Worm (Caenorhabditis elegans) whole organism, L1 larva: ENCODE data around the gene M163.21.

ENCODE experiments used
- F16B12.6 ChIP-seq: fragments of 150-350 bp; optimal IDR thresholded peaks from 2 replicates; lab custom pipeline; 2014; ENCODE audit warnings: missing biosample characterization, missing genetic modification characterization
- aha-1 ChIP-seq: fragments of 150-350 bp; optimal IDR thresholded peaks from 2 replicates; lab custom pipeline; 2014; ENCODE audit warnings: missing biosample characterization, missing genetic modification characterization
- alr-1 ChIP-seq: fragments of 200-800 bp; sonication (Bioruptor generic); optimal IDR thresholded peaks from 2 replicates; lab custom pipeline; 2018; ENCODE audit warnings: borderline replicate concordance, mild to moderate bottlenecking, missing genetic modification characterization, missing compliant biosample characterization
- aly-2 ChIP-seq: fragments of 150-350 bp; optimal IDR thresholded peaks from 2 replicates; lab custom pipeline; 2014; ENCODE audit warnings: missing biosample characterization, missing genetic modification characterization
- blmp-1 ChIP-seq: fragments of 150-350 bp; optimal IDR thresholded peaks from 2 replicates; lab custom pipeline; 2014; ENCODE audit warnings: missing biosample characterization, missing genetic modification characterization
- ceh-88 ChIP-seq: fragments of 200-800 bp; sonication (Bioruptor generic); IDR thresholded peaks from 2 replicates; pipeline ENCODE4 v1.3.6; 2022; ENCODE audit warnings: missing genetic modification characterization, missing compliant biosample characterization
- efl-1 ChIP-seq, 4 experiments: fragments of 150-350 bp; optimal IDR thresholded peaks in 3 of 4; peaks in 1 of 4; 1 replicate in 1 of 4; 2 replicates in 3 of 4; lab custom pipeline; 2014; ENCODE audit warnings: missing biosample characterization in 2 of 4, missing genetic modification characterization in 2 of 4, missing genetic modification reagents in 2 of 4
- egl-13 ChIP-seq: sonication (generic microtip); optimal IDR thresholded peaks from 2 replicates; lab custom pipeline; 2016; ENCODE audit warnings: missing genotype, missing genetic modification reagents, missing genetic modification characterization, missing compliant biosample characterization
- elt-3 ChIP-seq, 6 experiments: fragments of 150-350 bp in 1 of 6; sonication (generic microtip); optimal IDR thresholded peaks; 2 replicates each; lab custom pipeline; 2017 to 2018; ENCODE audit warnings: missing biosample characterization in 6 of 6, missing genetic modification characterization in 6 of 6, inconsistent platforms in 1 of 6
- ets-5 ChIP-seq: fragments of 200-800 bp; sonication (Bioruptor generic); IDR thresholded peaks from 2 replicates; pipeline ENCODE4 v1.3.6; 2022; ENCODE audit warnings: missing genetic modification characterization, missing compliant biosample characterization
- fkh-10 ChIP-seq: sonication (generic microtip); optimal IDR thresholded peaks from 2 replicates; lab custom pipeline; 2017; ENCODE audit warnings: missing biosample characterization, missing genetic modification reagents, missing genetic modification characterization
- fkh-4 ChIP-seq: sonication (generic microtip); optimal IDR thresholded peaks from 2 replicates; lab custom pipeline; 2016; ENCODE audit warnings: missing compliant biosample characterization, missing genetic modification characterization, borderline replicate concordance
- fkh-8 ChIP-seq: sonication (generic microtip); optimal IDR thresholded peaks from 2 replicates; lab custom pipeline; 2016; ENCODE audit warnings: mild to moderate bottlenecking, missing genetic modification characterization, missing compliant biosample characterization
- grh-1 ChIP-seq: fragments of 200-800 bp; sonication (Bioruptor generic); IDR thresholded peaks from 2 replicates; pipeline ENCODE4 v1.3.6; 2022; ENCODE audit warnings: missing genetic modification reagents, missing genetic modification characterization, missing compliant biosample characterization
- hlh-4 ChIP-seq: sonication (generic microtip); optimal IDR thresholded peaks from 2 replicates; lab custom pipeline; 2016; ENCODE audit warnings: mild to moderate bottlenecking, missing genetic modification characterization, missing compliant biosample characterization
- irx-1 ChIP-seq: sonication (generic microtip); optimal IDR thresholded peaks from 2 replicates; lab custom pipeline; 2016; ENCODE audit warnings: missing genetic modification characterization, missing compliant biosample characterization
- jun-1 ChIP-seq: fragments of 150-350 bp; optimal IDR thresholded peaks from 2 replicates; lab custom pipeline; 2014; ENCODE audit warnings: missing biosample characterization, missing genetic modification reagents, missing genetic modification characterization
- lin-13 ChIP-seq: fragments of 150-350 bp; optimal IDR thresholded peaks from 2 replicates; lab custom pipeline; 2014; ENCODE audit warnings: missing biosample characterization, missing genetic modification reagents, missing genetic modification characterization
- lir-3 ChIP-seq: sonication (generic microtip); optimal IDR thresholded peaks from 2 replicates; lab custom pipeline; 2016; ENCODE audit warnings: mild to moderate bottlenecking, missing genetic modification characterization, moderate library complexity, missing compliant biosample characterization; ENCODE audit not compliant: poor library complexity
- lsy-2 ChIP-seq, 2 experiments: fragments of 150-350 bp; optimal IDR thresholded peaks; 2 replicates each; lab custom pipeline; 2014; ENCODE audit warnings: missing biosample characterization in 2 of 2, missing genetic modification characterization in 2 of 2
- mef-2 ChIP-seq: fragments of 150-350 bp; optimal IDR thresholded peaks from 2 replicates; lab custom pipeline; 2014; ENCODE audit warnings: missing biosample characterization, missing genetic modification characterization
- nhr-11 ChIP-seq: fragments of 150-350 bp; optimal IDR thresholded peaks from 2 replicates; lab custom pipeline; 2014; ENCODE audit warnings: missing biosample characterization, missing genetic modification characterization
- nhr-12 ChIP-seq: sonication (generic microtip); optimal IDR thresholded peaks from 2 replicates; lab custom pipeline; 2017; ENCODE audit warnings: missing biosample characterization, missing genetic modification characterization
- nhr-237 ChIP-seq: fragments of 150-350 bp; optimal IDR thresholded peaks from 2 replicates; lab custom pipeline; 2014; ENCODE audit warnings: missing biosample characterization, missing genetic modification characterization
- nhr-28 ChIP-seq: fragments of 150-350 bp; optimal IDR thresholded peaks from 2 replicates; lab custom pipeline; 2014; ENCODE audit warnings: missing biosample characterization, missing genetic modification characterization
- nhr-77 ChIP-seq: fragments of 150-350 bp; optimal IDR thresholded peaks from 2 replicates; lab custom pipeline; 2014; ENCODE audit warnings: missing biosample characterization, missing genetic modification characterization
- nhr-84 ChIP-seq: sonication (generic microtip); optimal IDR thresholded peaks from 2 replicates; lab custom pipeline; 2017; ENCODE audit warnings: missing biosample characterization, missing genetic modification characterization
- pqm-1 ChIP-seq: sonication (generic microtip); optimal IDR thresholded peaks from 3 replicates; lab custom pipeline; 2017; ENCODE audit warnings: missing biosample characterization, missing genetic modification characterization
- snpc-4 ChIP-seq: fragments of 150-350 bp; optimal IDR thresholded peaks from 2 replicates; lab custom pipeline; 2014; ENCODE audit warnings: missing biosample characterization, missing genetic modification characterization
- snu-23 ChIP-seq: sonication (generic microtip); optimal IDR thresholded peaks from 2 replicates; lab custom pipeline; 2016; ENCODE audit warnings: missing genetic modification characterization, missing compliant biosample characterization
- sup-37 ChIP-seq: fragments of 200-800 bp; sonication (Bioruptor generic); optimal IDR thresholded peaks from 2 replicates; lab custom pipeline; 2018; ENCODE audit warnings: mild to moderate bottlenecking, missing genetic modification characterization, missing compliant biosample characterization
- tbx-2 ChIP-seq: sonication (generic microtip); optimal IDR thresholded peaks from 2 replicates; lab custom pipeline; 2016; ENCODE audit warnings: missing genetic modification characterization, missing compliant biosample characterization
- unc-130 ChIP-seq: fragments of 150-350 bp; optimal IDR thresholded peaks from 2 replicates; lab custom pipeline; 2017; ENCODE audit warnings: missing biosample characterization, missing genetic modification characterization, inconsistent platforms
- unc-86 ChIP-seq: sonication (generic microtip); optimal IDR thresholded peaks from 2 replicates; lab custom pipeline; 2016; ENCODE audit warnings: missing genetic modification characterization, missing compliant biosample characterization
- unc-98 ChIP-seq: fragments of 200-800 bp; sonication (Bioruptor generic); IDR thresholded peaks from 2 replicates; pipeline ENCODE4 v1.3.6; 2022; ENCODE audit warnings: missing genetic modification characterization, missing compliant biosample characterization
- vab-15 ChIP-seq: sonication (generic microtip); optimal IDR thresholded peaks from 2 replicates; lab custom pipeline; 2017; ENCODE audit warnings: missing genotype, mild to moderate bottlenecking, missing genetic modification characterization, missing compliant biosample characterization
- zag-1 ChIP-seq: fragments of 150-350 bp; optimal IDR thresholded peaks from 2 replicates; lab custom pipeline; 2014; ENCODE audit warnings: missing biosample characterization, missing genetic modification characterization

The M163.21 gene

ce11 chrX:14460412-14460811, 6.2 kb upstream of the M163.21 start, which contains the start of gene Y66C5A.2:
Y66C5A.2 (plus strand) TSS chrX:14460712.
- no peak for TF ChIP-seq snpc-4 (tag; lab: Kevin White, UChicago)
- TF ChIP-seq lir-3 (tag; lab: Kevin White, UChicago), result no peak
- no peak for TF ChIP-seq lin-13 (GFP tag; lab: Kevin White, UChicago)
- TF ChIP-seq hlh-4, result no peak
- TF ChIP-seq zag-1 (tag; lab: Kevin White, UChicago), result no peak
- no peak for TF ChIP-seq egl-13 (tag; lab: Kevin White, UChicago)
- no peak for TF ChIP-seq alr-1
- no peak for TF ChIP-seq tbx-2 (tag; lab: Kevin White, UChicago)
- TF ChIP-seq aha-1 (tag; lab: Kevin White, UChicago), result no peak
- no peak for TF ChIP-seq nhr-28 (tag; lab: Kevin White, UChicago)
- TF ChIP-seq ets-5 (GFP tag; lab: Robert Waterston, UW), result no peak
- no peak for TF ChIP-seq elt-3 (tag; optimal IDR thresholded peaks at IDR 0.05; lab: Kevin White, UChicago)
- TF ChIP-seq F16B12.6, result no peak

- no peak for TF ChIP-seq grh-1
- no peak for TF ChIP-seq irx-1 (tag; lab: Kevin White, UChicago)
- no peak for TF ChIP-seq nhr-237
- TF ChIP-seq lsy-2 (tag; optimal IDR thresholded peaks at IDR 0.05; lab: Kevin White, UChicago), result no peak
- TF ChIP-seq nhr-77, result no peak
- no peak for TF ChIP-seq snu-23 (GFP tag; lab: Kevin White, UChicago)
- no peak for TF ChIP-seq vab-15 (tag; lab: Kevin White, UChicago)
- no peak for TF ChIP-seq fkh-4 (tag; lab: Kevin White, UChicago)
- TF ChIP-seq fkh-8 (tag; lab: Kevin White, UChicago), result no peak
Observed at ce11 chrX:14464513-14464912, 2.1 kb upstream of the M163.21 start, which contains the start of gene M163.7. M163.7 (plus strand) TSS chrX:14464813.

- no peak for TF ChIP-seq efl-1 (optimal IDR thresholded peaks at IDR 0.05; lab: Kevin White, UChicago)
- peak in 1 of 2 experiments; percentile 68 for TF ChIP-seq efl-1 (GFP tag; optimal IDR thresholded peaks at IDR 0.05 in 1 of 2; lab: Kevin White, UChicago)
- no peak for TF ChIP-seq fkh-4 (tag; lab: Kevin White, UChicago)
- TF ChIP-seq, all 84 proteins: peak for 1
Observed at ce11 chrX:14465593-14465992, 1.0 kb upstream of the M163.21 start, which contains the start of gene M163.22. M163.22 (plus strand) TSS chrX:14465893.

ce11 chrX:14469284-14469683, 2.7 kb downstream of the M163.21 start, which contains the start of gene M163.9:
M163.9 (plus strand) TSS chrX:14469584.
- TF ChIP-seq unc-98 (GFP tag; lab: Robert Waterston, UW) (no peak), snpc-4 (tag; lab: Kevin White, UChicago) (no peak), nhr-237 (no peak), egl-13 (tag; lab: Kevin White, UChicago) (no peak), unc-86 (no peak), unc-130 (tag; lab: Kevin White, UChicago) (no peak), F16B12.6 (no peak), nhr-11 (no peak), aly-2 (no peak), nhr-12 (tag; lab: Kevin White, UChicago) (no peak)

- TF ChIP-seq pqm-1 (tag; lab: Kevin White, UChicago) (no peak), snu-23 (GFP tag; lab: Kevin White, UChicago) (no peak), nhr-84 (tag; lab: Kevin White, UChicago) (no peak), sup-37 (GFP tag; lab: Kevin White, UChicago) (no peak), blmp-1 (no peak), efl-1 (optimal IDR thresholded peaks at IDR 0.05; lab: Kevin White, UChicago) (no peak), efl-1 (GFP tag; optimal IDR thresholded peaks at IDR 0.05 in 1 of 2; lab: Kevin White, UChicago) (no peak), unc-86 (no peak), ceh-88 (GFP tag; lab: Robert Waterston, UW) (no peak), mef-2 (tag; lab: Kevin White, UChicago) (no peak), fkh-10 (GFP tag; lab: Kevin White, UChicago) (no peak), jun-1 (tag; lab: Kevin White, UChicago) (no peak)
- TF ChIP-seq, all 84 proteins: peak for 0
Observed at ce11 chrX:14470687-14471086, 4.1 kb downstream of the M163.21 start, which contains the start of gene M163.10. M163.10 (plus strand) TSS chrX:14470987.
